Fruit fly (Drosophila melanogaster): ENCODE measurements around the gene CG42680.

dm6 chr2L:14569301-14569700 is 18.7 kb downstream of the CG42680 start:
- TF ChIP-seq CG10348 (GFP tag; IDR thresholded peaks at IDR 0.05) (no peak), Pif1A (GFP tag; optimal IDR thresholded peaks at IDR 0.05) (no peak), CG8301 (tag; optimal IDR thresholded peaks at IDR 0.05) (peak; percentile 46), CG13204 (GFP tag; optimal IDR thresholded peaks at IDR 0.05) (no peak), rn (GFP tag; IDR thresholded peaks at IDR 0.05) (no peak), CG17806 (tag; optimal IDR thresholded peaks at IDR 0.05) (peak; percentile 44), CG9948 (tag; optimal IDR thresholded peaks at IDR 0.05) (peak; percentile 65), CG15710 (tag; optimal IDR thresholded peaks at IDR 0.05) (peak; percentile 62), CG4496 (GFP tag; IDR thresholded peaks at IDR 0.05) (no peak), CG34367 (tag; optimal IDR thresholded peaks at IDR 0.05) (peak; percentile 53), D1 (tag; optimal IDR thresholded peaks at IDR 0.05) (peak; percentile 33)

Data from whole organism, pupa.